Fruit fly (Drosophila melanogaster) whole organism, embryonic: ENCODE measurements around the gene CG42798.

Source experiments
- Blimp-1 ChIP-seq: fragments of 200-800 bp; sonication (Bioruptor generic); optimal IDR thresholded peaks from 3 replicates; lab custom pipeline; 2018; ENCODE audit warnings: missing biosample characterization, missing genetic modification characterization, mild to moderate bottlenecking, moderate library complexity, missing genetic modification reagents
- CG10321 ChIP-seq: fragments of 200-800 bp; sonication (Bioruptor generic); IDR thresholded peaks from 2 replicates; pipeline ENCODE4 v1.3.6; 2022; ENCODE audit warnings: missing biosample characterization, missing genetic modification characterization
- CG10462 ChIP-seq: fragments of 200-800 bp; sonication (Bioruptor generic); optimal IDR thresholded peaks from 2 replicates; lab custom pipeline; 2016; ENCODE audit warnings: missing biosample characterization, missing genetic modification characterization
- CG1233 ChIP-seq: fragments of 200-800 bp; sonication (Bioruptor generic); optimal IDR thresholded peaks from 4 replicates; lab custom pipeline; 2018; ENCODE audit warnings: missing biosample characterization, mild to moderate bottlenecking, missing genetic modification characterization
- CG15073 ChIP-seq: fragments of 200-800 bp; sonication (Bioruptor generic); optimal IDR thresholded peaks from 2 replicates; lab custom pipeline; 2016; ENCODE audit warnings: missing biosample characterization, missing genetic modification characterization
- CG1602 ChIP-seq: fragments of 200-800 bp; sonication (Bioruptor generic); optimal IDR thresholded peaks from 3 replicates; lab custom pipeline; 2016; ENCODE audit warnings: missing biosample characterization, missing genetic modification characterization
- CG17328 ChIP-seq: fragments of 200-800 bp; sonication (Bioruptor generic); IDR thresholded peaks from 2 replicates; pipeline ENCODE4 v1.3.6; 2022; ENCODE audit warnings: missing biosample characterization, missing genetic modification characterization
- CG17912 ChIP-seq: fragments of 200-800 bp; sonication (Bioruptor generic); optimal IDR thresholded peaks from 2 replicates; lab custom pipeline; 2018; ENCODE audit warnings: missing biosample characterization, mild to moderate bottlenecking, missing genetic modification characterization
- CG1832 ChIP-seq: fragments of 200-800 bp; sonication (Bioruptor generic); optimal IDR thresholded peaks from 2 replicates; lab custom pipeline; 2017; ENCODE audit warnings: missing biosample characterization, mild to moderate bottlenecking, missing genetic modification characterization, inconsistent platforms
- CG30403 ChIP-seq: fragments of 200-800 bp; sonication (Bioruptor generic); optimal IDR thresholded peaks from 3 replicates; lab custom pipeline; 2016; ENCODE audit warnings: missing biosample characterization, missing genetic modification characterization
- CG30431 ChIP-seq: fragments of 200-800 bp; sonication (Bioruptor generic); optimal IDR thresholded peaks from 2 replicates; lab custom pipeline; 2017; ENCODE audit warnings: missing biosample characterization, missing genetic modification characterization
- CG3281 ChIP-seq: fragments of 200-800 bp; sonication (Bioruptor generic); optimal IDR thresholded peaks from 3 replicates; lab custom pipeline; 2017; ENCODE audit warnings: missing biosample characterization, mild to moderate bottlenecking, missing genetic modification characterization
- CG9215 ChIP-seq: fragments of 200-800 bp; sonication (Bioruptor generic); IDR thresholded peaks from 2 replicates; pipeline ENCODE4 v1.3.6; 2022; ENCODE audit warnings: missing biosample characterization, missing genetic modification characterization
- CHES-1-like ChIP-seq: fragments of 200-800 bp; sonication (Bioruptor generic); optimal IDR thresholded peaks from 2 replicates; lab custom pipeline; 2016; ENCODE audit warnings: missing biosample characterization, missing genetic modification characterization
- Dll ChIP-seq: fragments of 200-800 bp; sonication (Bioruptor generic); IDR thresholded peaks from 4 replicates; pipeline ENCODE4 v1.3.6; 2022; ENCODE audit warnings: missing biosample characterization, missing genetic modification characterization; ENCODE audit not compliant: partially characterized antibody
- Dp ChIP-seq: fragments of 200-800 bp; sonication (Bioruptor generic); optimal IDR thresholded peaks from 2 replicates; lab custom pipeline; 2018; ENCODE audit warnings: missing biosample characterization, mild to moderate bottlenecking, missing genetic modification characterization, moderate library complexity
- Drgx ChIP-seq: fragments of 200-800 bp; sonication (Bioruptor generic); IDR thresholded peaks from 2 replicates; pipeline ENCODE4 v1.3.6; 2022; ENCODE audit warnings: missing biosample characterization, missing genetic modification characterization
- ERR ChIP-seq: fragments of 200-800 bp; sonication (Bioruptor generic); optimal IDR thresholded peaks from 2 replicates; lab custom pipeline; 2016; ENCODE audit warnings: missing biosample characterization, missing genetic modification characterization
- Ets65A ChIP-seq: fragments of 200-800 bp; sonication (Bioruptor generic); peaks from one replicate; lab custom pipeline; 2016; ENCODE audit warnings: missing biosample characterization, missing genetic modification characterization
- Fer3 ChIP-seq: fragments of 200-800 bp; sonication (Bioruptor generic); optimal IDR thresholded peaks from 2 replicates; lab custom pipeline; 2018; ENCODE audit warnings: missing biosample characterization, mild to moderate bottlenecking, missing genetic modification characterization, moderate library complexity
- GATAe ChIP-seq: fragments of 200-800 bp; sonication (Bioruptor generic); conservative IDR thresholded peaks from 2 replicates; pipeline ENCODE4 v1.3.6; 2022; ENCODE audit warnings: missing biosample characterization, missing genetic modification characterization
- HHEX ChIP-seq: fragments of 200-800 bp; sonication (Bioruptor generic); optimal IDR thresholded peaks from 3 replicates; lab custom pipeline; 2017; ENCODE audit warnings: missing biosample characterization, mild to moderate bottlenecking, missing genetic modification characterization, missing genetic modification reagents
- Nf-YC ChIP-seq: fragments of 200-800 bp; optimal IDR thresholded peaks from 3 replicates; lab custom pipeline; 2019; ENCODE audit warnings: missing biosample characterization, mild to moderate bottlenecking, missing genetic modification characterization, moderate library complexity
- PHDP ChIP-seq: fragments of 200-800 bp; sonication (Bioruptor generic); optimal IDR thresholded peaks from 3 replicates; lab custom pipeline; 2018; ENCODE audit warnings: missing biosample characterization, mild to moderate bottlenecking, missing genetic modification characterization, moderate library complexity
- Poxn ChIP-seq: fragments of 200-800 bp; sonication (Bioruptor generic); IDR thresholded peaks from 2 replicates; pipeline ENCODE4 v1.3.6; 2022; ENCODE audit warnings: missing biosample characterization, missing genetic modification characterization
- Ravus ChIP-seq: fragments of 200-800 bp; sonication (Bioruptor generic); IDR thresholded peaks from 2 replicates; pipeline ENCODE4 v1.3.6; 2022; ENCODE audit warnings: missing biosample characterization, missing genetic modification characterization
- Scr ChIP-seq: fragments of 200-800 bp; sonication (Bioruptor generic); IDR thresholded peaks from 2 replicates; pipeline ENCODE4 v1.3.6; 2022; ENCODE audit warnings: missing biosample characterization, missing genetic modification characterization; ENCODE audit not compliant: partially characterized antibody
- Tbp ChIP-seq: fragments of >200 bp; optimal IDR thresholded peaks from 2 replicates; lab custom pipeline; 2018; ENCODE audit warnings: missing biosample characterization, missing genetic modification characterization
- Trl ChIP-seq, 3 experiments: fragments of >200 bp in 2 of 3; fragments of 200-800 bp in 1 of 3; sonication (Bioruptor generic) in 1 of 3; optimal IDR thresholded peaks; 2 replicates in 1 of 3; 3 replicates in 2 of 3; lab custom pipeline; 2016 to 2017; ENCODE audit warnings: missing biosample characterization in 1 of 3, missing genetic modification characterization in 1 of 3
- ap ChIP-seq: fragments of 200-800 bp; sonication (Bioruptor generic); IDR thresholded peaks from 2 replicates; pipeline ENCODE4 v1.3.6; 2022; ENCODE audit warnings: missing biosample characterization, missing genetic modification characterization
- crol ChIP-seq: fragments of 200-800 bp; sonication (Bioruptor generic); IDR thresholded peaks from 2 replicates; pipeline ENCODE4 v1.3.6; 2022; ENCODE audit warnings: missing biosample characterization, missing genetic modification characterization
- disco-r ChIP-seq: fragments of 200-800 bp; sonication (Bioruptor generic); optimal IDR thresholded peaks from 2 replicates; lab custom pipeline; 2016; ENCODE audit warnings: missing biosample characterization, missing genetic modification characterization
- eyg ChIP-seq: fragments of 200-800 bp; sonication (Bioruptor generic); optimal IDR thresholded peaks from 3 replicates; lab custom pipeline; 2016; ENCODE audit warnings: missing biosample characterization, missing genetic modification characterization
- fd3F ChIP-seq: fragments of 200-800 bp; sonication (Bioruptor generic); optimal IDR thresholded peaks from 2 replicates; lab custom pipeline; 2018; ENCODE audit warnings: missing biosample characterization, mild to moderate bottlenecking, missing genetic modification characterization, moderate library complexity
- ftz-f1 ChIP-seq: fragments of 200-800 bp; sonication (Bioruptor generic); optimal IDR thresholded peaks from 2 replicates; lab custom pipeline; 2016; ENCODE audit warnings: missing biosample characterization, missing genetic modification characterization
- gcm ChIP-seq: fragments of 200-800 bp; sonication (Bioruptor generic); optimal IDR thresholded peaks from 2 replicates; lab custom pipeline; 2019; ENCODE audit warnings: missing biosample characterization, mild to moderate bottlenecking, missing genetic modification characterization, moderate library complexity
- ind ChIP-seq: fragments of 200-800 bp; sonication (Bioruptor generic); optimal IDR thresholded peaks from 3 replicates; lab custom pipeline; 2016; ENCODE audit warnings: missing biosample characterization, missing genetic modification characterization
- kah ChIP-seq: fragments of 200-800 bp; sonication (Bioruptor generic); optimal IDR thresholded peaks from 2 replicates; lab custom pipeline; 2018; ENCODE audit warnings: missing biosample characterization, mild to moderate bottlenecking, missing genetic modification characterization
- lola ChIP-seq, 3 experiments: fragments of >200 bp in 2 of 3; fragments of 200-800 bp in 1 of 3; sonication (Bioruptor generic) in 1 of 3; optimal IDR thresholded peaks; 2 replicates each; lab custom pipeline; 2017 to 2019; ENCODE audit warnings: missing biosample characterization in 3 of 3, missing genetic modification characterization in 3 of 3, mild to moderate bottlenecking in 1 of 3, moderate library complexity in 1 of 3
- mld ChIP-seq: fragments of 200-800 bp; sonication (Bioruptor generic); IDR thresholded peaks from 3 replicates; pipeline ENCODE4 v1.3.6; 2022; ENCODE audit warnings: missing biosample characterization, missing genetic modification characterization; ENCODE audit not compliant: partially characterized antibody
- pan ChIP-seq, 4 experiments: fragments of >200 bp in 3 of 4; fragments of 200-800 bp in 1 of 4; sonication (Bioruptor generic) in 1 of 4; optimal IDR thresholded peaks in 3 of 4; IDR thresholded peaks in 1 of 4; 2 replicates each; pipeline versions ENCODE4 v1.3.6 to Lab custom; 2017 to 2022; ENCODE audit warnings: missing biosample characterization in 2 of 4, missing genetic modification characterization in 2 of 4, mixed read lengths in 1 of 4
- pfk ChIP-seq: fragments of 200-800 bp; sonication (Bioruptor generic); optimal IDR thresholded peaks from 2 replicates; lab custom pipeline; 2018; ENCODE audit warnings: missing biosample characterization, mild to moderate bottlenecking, missing genetic modification characterization, moderate library complexity
- ro ChIP-seq: fragments of 200-800 bp; sonication (Bioruptor generic); IDR thresholded peaks from 2 replicates; pipeline ENCODE4 v1.3.6; 2022; ENCODE audit warnings: missing biosample characterization, missing genetic modification characterization
- sc ChIP-seq, 3 experiments: fragments of >200 bp in 2 of 3; fragments of 200-800 bp in 1 of 3; sonication (Bioruptor generic) in 1 of 3; optimal IDR thresholded peaks; 2 replicates in 2 of 3; 3 replicates in 1 of 3; lab custom pipeline; 2017; ENCODE audit warnings: mild to moderate bottlenecking in 1 of 3, missing biosample characterization in 1 of 3, missing genetic modification characterization in 1 of 3, missing genetic modification reagents in 1 of 3
- sr ChIP-seq: fragments of 200-800 bp; sonication (Bioruptor generic); IDR thresholded peaks from 3 replicates; pipeline ENCODE4 v1.3.6; 2022; ENCODE audit warnings: missing biosample characterization, missing genetic modification characterization
- stc ChIP-seq: fragments of 200-800 bp; sonication (Bioruptor generic); IDR thresholded peaks from 2 replicates; pipeline ENCODE4 v1.3.6; 2022; ENCODE audit warnings: missing biosample characterization, missing genetic modification characterization
- tin ChIP-seq: fragments of 200-800 bp; sonication (Bioruptor generic); optimal IDR thresholded peaks from 3 replicates; lab custom pipeline; 2016; ENCODE audit warnings: missing biosample characterization, missing genetic modification characterization
- yki ChIP-seq: fragments of >200 bp; optimal IDR thresholded peaks from 3 replicates; lab custom pipeline; 2018

The CG42798 gene

dm6 chr3R:17394318-17395188 is 11.9 kb upstream of the CG42798 start, which contains the start of gene CREG (continued):
- TF ChIP-seq CG1233 (GFP tag; lab: Kevin White, UChicago) (no peak), Ets65A (GFP tag; lab: Kevin White, UChicago) (peak; percentile 2), mld (GFP tag; lab: Robert Waterston, UW) (no peak), stc (GFP tag; lab: Robert Waterston, UW) (no peak), fd3F (GFP tag; lab: Kevin White, UChicago) (no peak), CG17328 (no peak), Nf-YC (tag; lab: Kevin White, UChicago) (no peak), ind (peak; percentile 6), GATAe (GFP tag; lab: Robert Waterston, UW) (no peak), Trl (optimal IDR thresholded peaks at IDR 0.05; lab: Kevin White, UChicago) (no peak), Trl (GFP tag; optimal IDR thresholded peaks at IDR 0.05; lab: Kevin White, UChicago) (no peak), yki (lab: Kevin White, UChicago) (no peak), Drgx (GFP tag; lab: Robert Waterston, UW) (0 out of 2 replicates have a peak, but pooled peaks have one; percentile 14), HHEX (no peak), Dll (GFP tag; lab: Robert Waterston, UW) (no peak), Blimp-1 (no peak), CG30403 (GFP tag; lab: Kevin White, UChicago) (peak; percentile 49), CG9215 (GFP tag; lab: Robert Waterston, UW) (peak; percentile 91), pfk (GFP tag; lab: Kevin White, UChicago) (no peak), CG10321 (GFP tag; lab: Robert Waterston, UW) (no peak), ftz-f1 (no peak), PHDP (tag; lab: Kevin White, UChicago) (no peak), tin (GFP tag; lab: Kevin White, UChicago) (no peak), sr (GFP tag; lab: Robert Waterston, UW) (no peak), eyg (GFP tag; lab: Kevin White, UChicago) (no peak), lola (GFP tag; optimal IDR thresholded peaks at IDR 0.05; lab: Kevin White, UChicago) (peak in 1 of 3 experiments; percentile 57), sc (optimal IDR thresholded peaks at IDR 0.05; lab: Kevin White, UChicago) (no peak), sc (GFP tag; optimal IDR thresholded peaks at IDR 0.05; lab: Kevin White, UChicago) (peak; percentile 35), kah (GFP tag; lab: Kevin White, UChicago) (no peak), CG15073 (GFP tag; lab: Kevin White, UChicago) (no peak), gcm (no peak), CG1832 (no peak), CG3281 (GFP tag; lab: Kevin White, UChicago) (no peak), Dp (GFP tag; lab: Kevin White, UChicago) (no peak), ap (GFP tag; lab: Robert Waterston, UW) (no peak), ERR (GFP tag; lab: Kevin White, UChicago) (no peak), ro (no peak), CG10462 (GFP tag; lab: Kevin White, UChicago) (no peak), Fer3 (no peak), CG1602 (GFP tag; lab: Kevin White, UChicago) (no peak), CG17912 (no peak), Scr (no peak), pan (optimal IDR thresholded peaks at IDR 0.05; lab: Kevin White, UChicago) (peak in 1 of 2 experiments; percentile 64), pan (GFP tag; optimal IDR thresholded peaks at IDR 0.05 in 1 of 2, IDR thresholded peaks at IDR 0.05 in 1 of 2) (peak in 1 of 2 experiments; percentile 77), disco-r (no peak), CHES-1-like (GFP tag; lab: Kevin White, UChicago) (no peak), Poxn (no peak), crol (GFP tag; lab: Robert Waterston, UW) (no peak), Tbp (GFP tag; lab: Kevin White, UChicago) (no peak), CG30431 (GFP tag; lab: Kevin White, UChicago) (no peak), Ravus (no peak)
